Worm (Caenorhabditis elegans): ENCODE data around the gene gst-26.

ce11 chrII:15175643-15176042, 11.3 kb upstream of the gst-26 start, which contains the start of gene Y53F4B.36:
- TF ChIP-seq gei-17 (GFP tag; optimal IDR thresholded peaks at IDR 0.05) (no peak), F37B4.10 (GFP tag; IDR thresholded peaks at IDR 0.05) (no peak), rcor-1 (GFP tag; IDR thresholded peaks at IDR 0.05) (no peak), him-1 (tag; optimal IDR thresholded peaks at IDR 0.05) (no peak), chd-7 (tag; optimal IDR thresholded peaks at IDR 0.05) (no peak), madf-6 (GFP tag; IDR thresholded peaks at IDR 0.05) (no peak), ama-1 (optimal IDR thresholded peaks at IDR 0.05) (no peak), ama-1 (GFP tag; optimal IDR thresholded peaks at IDR 0.05) (no peak), die-1 (tag; optimal IDR thresholded peaks at IDR 0.05) (no peak), pha-4 (tag; optimal IDR thresholded peaks at IDR 0.05) (no peak), madf-3 (GFP tag; IDR thresholded peaks at IDR 0.05) (no peak), hmg-20 (GFP tag; IDR thresholded peaks at IDR 0.05) (no peak), pbrm-1 (GFP tag; IDR thresholded peaks at IDR 0.05) (no peak), T07F8.4 (tag; optimal IDR thresholded peaks at IDR 0.05) (no peak)
